Worm (Caenorhabditis elegans) whole organism, L1 larva: ENCODE results near the gene F41G3.19.
"Not testable (repeated sequence)": the region's sequence is repeated elsewhere in the genome, so short reads cannot be mapped to it uniquely, and the experiment has no call there.

Source experiments
- F16B12.6 ChIP-seq: fragments of 150-350 bp; optimal IDR thresholded peaks from 2 replicates; lab custom pipeline; 2014; ENCODE audit warnings: missing biosample characterization, missing genetic modification characterization
- aha-1 ChIP-seq: fragments of 150-350 bp; optimal IDR thresholded peaks from 2 replicates; lab custom pipeline; 2014; ENCODE audit warnings: missing biosample characterization, missing genetic modification characterization
- alr-1 ChIP-seq: fragments of 200-800 bp; sonication (Bioruptor generic); optimal IDR thresholded peaks from 2 replicates; lab custom pipeline; 2018; ENCODE audit warnings: borderline replicate concordance, mild to moderate bottlenecking, missing genetic modification characterization, missing compliant biosample characterization
- aly-2 ChIP-seq: fragments of 150-350 bp; optimal IDR thresholded peaks from 2 replicates; lab custom pipeline; 2014; ENCODE audit warnings: missing biosample characterization, missing genetic modification characterization
- ama-1 ChIP-seq: fragments of 150-350 bp; optimal IDR thresholded peaks from 2 replicates; lab custom pipeline; 2014
- blmp-1 ChIP-seq: fragments of 150-350 bp; optimal IDR thresholded peaks from 2 replicates; lab custom pipeline; 2014; ENCODE audit warnings: missing biosample characterization, missing genetic modification characterization
- ceh-82 ChIP-seq, 3 experiments: fragments of 150-350 bp in 1 of 3; sonication (generic microtip) in 2 of 3; optimal IDR thresholded peaks; 2 replicates each; lab custom pipeline; 2014 to 2017; ENCODE audit warnings: missing biosample characterization in 3 of 3, missing genetic modification characterization in 3 of 3
- ceh-88 ChIP-seq: fragments of 200-800 bp; sonication (Bioruptor generic); IDR thresholded peaks from 2 replicates; pipeline ENCODE4 v1.3.6; 2022; ENCODE audit warnings: missing genetic modification characterization, missing compliant biosample characterization
- dsc-1 ChIP-seq: sonication (generic microtip); optimal IDR thresholded peaks from 2 replicates; lab custom pipeline; 2016; ENCODE audit warnings: mild to moderate bottlenecking, missing genetic modification characterization, missing compliant biosample characterization
- efl-1 ChIP-seq, 4 experiments: fragments of 150-350 bp; optimal IDR thresholded peaks in 3 of 4; peaks in 1 of 4; 1 replicate in 1 of 4; 2 replicates in 3 of 4; lab custom pipeline; 2014; ENCODE audit warnings: missing biosample characterization in 2 of 4, missing genetic modification characterization in 2 of 4, missing genetic modification reagents in 2 of 4
- egl-13 ChIP-seq: sonication (generic microtip); optimal IDR thresholded peaks from 2 replicates; lab custom pipeline; 2016; ENCODE audit warnings: missing genotype, missing genetic modification reagents, missing genetic modification characterization, missing compliant biosample characterization
- egl-27 ChIP-seq, 2 experiments: fragments of 150-350 bp in 1 of 2; sonication (generic microtip); optimal IDR thresholded peaks; 3 replicates each; lab custom pipeline; 2017 to 2018; ENCODE audit warnings: missing biosample characterization in 2 of 2, missing genetic modification characterization in 2 of 2, missing genetic modification reagents in 2 of 2
- ets-5 ChIP-seq: fragments of 200-800 bp; sonication (Bioruptor generic); IDR thresholded peaks from 2 replicates; pipeline ENCODE4 v1.3.6; 2022; ENCODE audit warnings: missing genetic modification characterization, missing compliant biosample characterization
- fkh-10 ChIP-seq: sonication (generic microtip); optimal IDR thresholded peaks from 2 replicates; lab custom pipeline; 2017; ENCODE audit warnings: missing biosample characterization, missing genetic modification reagents, missing genetic modification characterization
- fkh-4 ChIP-seq: sonication (generic microtip); optimal IDR thresholded peaks from 2 replicates; lab custom pipeline; 2016; ENCODE audit warnings: missing compliant biosample characterization, missing genetic modification characterization, borderline replicate concordance
- fos-1 ChIP-seq: fragments of 150-350 bp; optimal IDR thresholded peaks from 2 replicates; lab custom pipeline; 2014; ENCODE audit warnings: missing biosample characterization, missing genetic modification characterization
- lin-14 ChIP-seq: fragments of 200-800 bp; sonication (Bioruptor generic); optimal IDR thresholded peaks from 2 replicates; lab custom pipeline; 2018; ENCODE audit warnings: mild to moderate bottlenecking, missing genetic modification characterization, moderate library complexity, missing compliant biosample characterization
- lin-39 ChIP-seq: fragments of 150-350 bp; optimal IDR thresholded peaks from 2 replicates; lab custom pipeline; 2014; ENCODE audit warnings: missing biosample characterization, missing genetic modification reagents, missing genetic modification characterization
- lir-3 ChIP-seq: sonication (generic microtip); optimal IDR thresholded peaks from 2 replicates; lab custom pipeline; 2016; ENCODE audit warnings: mild to moderate bottlenecking, missing genetic modification characterization, moderate library complexity, missing compliant biosample characterization; ENCODE audit not compliant: poor library complexity
- mef-2 ChIP-seq: fragments of 150-350 bp; optimal IDR thresholded peaks from 2 replicates; lab custom pipeline; 2014; ENCODE audit warnings: missing biosample characterization, missing genetic modification characterization
- mep-1 ChIP-seq: fragments of 150-350 bp; optimal IDR thresholded peaks from 2 replicates; lab custom pipeline; 2014; ENCODE audit warnings: missing biosample characterization, missing genetic modification characterization
- nhr-28 ChIP-seq: fragments of 150-350 bp; optimal IDR thresholded peaks from 2 replicates; lab custom pipeline; 2014; ENCODE audit warnings: missing biosample characterization, missing genetic modification characterization
- nhr-77 ChIP-seq: fragments of 150-350 bp; optimal IDR thresholded peaks from 2 replicates; lab custom pipeline; 2014; ENCODE audit warnings: missing biosample characterization, missing genetic modification characterization
- nhr-84 ChIP-seq: sonication (generic microtip); optimal IDR thresholded peaks from 2 replicates; lab custom pipeline; 2017; ENCODE audit warnings: missing biosample characterization, missing genetic modification characterization
- nhr-90 ChIP-seq: sonication (generic microtip); optimal IDR thresholded peaks from 2 replicates; lab custom pipeline; 2016; ENCODE audit warnings: mild to moderate bottlenecking, missing genetic modification characterization, missing compliant biosample characterization; ENCODE audit not compliant: poor library complexity
- pqm-1 ChIP-seq: sonication (generic microtip); optimal IDR thresholded peaks from 3 replicates; lab custom pipeline; 2017; ENCODE audit warnings: missing biosample characterization, missing genetic modification characterization
- skn-1 ChIP-seq: fragments of 150-350 bp; optimal IDR thresholded peaks from 2 replicates; lab custom pipeline; 2014; ENCODE audit warnings: missing biosample characterization, missing genetic modification characterization
- snpc-4 ChIP-seq: fragments of 150-350 bp; optimal IDR thresholded peaks from 2 replicates; lab custom pipeline; 2014; ENCODE audit warnings: missing biosample characterization, missing genetic modification characterization
- sox-4 ChIP-seq: sonication (generic microtip); optimal IDR thresholded peaks from 2 replicates; lab custom pipeline; 2016; ENCODE audit warnings: missing genetic modification characterization, missing compliant biosample characterization
- sptf-1 ChIP-seq: fragments of 150-350 bp; optimal IDR thresholded peaks from 2 replicates; lab custom pipeline; 2014; ENCODE audit warnings: missing biosample characterization, missing genetic modification characterization
- sup-37 ChIP-seq: fragments of 200-800 bp; sonication (Bioruptor generic); optimal IDR thresholded peaks from 2 replicates; lab custom pipeline; 2018; ENCODE audit warnings: mild to moderate bottlenecking, missing genetic modification characterization, missing compliant biosample characterization
- tbx-2 ChIP-seq: sonication (generic microtip); optimal IDR thresholded peaks from 2 replicates; lab custom pipeline; 2016; ENCODE audit warnings: missing genetic modification characterization, missing compliant biosample characterization
- unc-30 ChIP-seq: sonication (generic microtip); optimal IDR thresholded peaks from 2 replicates; lab custom pipeline; 2017; ENCODE audit warnings: missing biosample characterization, missing genetic modification characterization
- unc-86 ChIP-seq: sonication (generic microtip); optimal IDR thresholded peaks from 2 replicates; lab custom pipeline; 2016; ENCODE audit warnings: missing genetic modification characterization, missing compliant biosample characterization
- xbp-1 ChIP-seq: sonication (generic microtip); optimal IDR thresholded peaks from 2 replicates; lab custom pipeline; 2016; ENCODE audit warnings: missing genetic modification characterization, missing compliant biosample characterization
- zag-1 ChIP-seq: fragments of 150-350 bp; optimal IDR thresholded peaks from 2 replicates; lab custom pipeline; 2014; ENCODE audit warnings: missing biosample characterization, missing genetic modification characterization
- zip-4 ChIP-seq: fragments of 200-800 bp; sonication (Bioruptor generic); optimal IDR thresholded peaks from 2 replicates; lab custom pipeline; 2018; ENCODE audit warnings: mild to moderate bottlenecking, missing genetic modification characterization, moderate library complexity, missing compliant biosample characterization
- ztf-4 ChIP-seq: fragments of 150-350 bp; optimal IDR thresholded peaks from 2 replicates; lab custom pipeline; 2014; ENCODE audit warnings: missing biosample characterization, missing genetic modification characterization

F41G3.19 gene

ce11 chrII:6776418-6777034 lies 24.6 kb upstream of the F41G3.19 start, which contains the start of gene ssup-72 (continued):
- peak; percentile 87 for TF ChIP-seq nhr-90 (tag; lab: Kevin White, UChicago)
- no peak for TF ChIP-seq mef-2 (tag; lab: Kevin White, UChicago)
- TF ChIP-seq zag-1 = no peak
- TF ChIP-seq nhr-84 (tag; lab: Kevin White, UChicago) = no peak
- peak; percentile 81 for TF ChIP-seq dsc-1 (tag; lab: Kevin White, UChicago)
- no peak for TF ChIP-seq pqm-1 (tag; lab: Kevin White, UChicago)
- no peak for TF ChIP-seq F16B12.6 (tag; lab: Kevin White, UChicago)
- TF ChIP-seq tbx-2 (tag; lab: Kevin White, UChicago) = peak; percentile 84
- TF ChIP-seq fkh-4 (tag; lab: Kevin White, UChicago) = peak; percentile 86
- no peak for TF ChIP-seq aha-1 (tag; lab: Kevin White, UChicago)
- TF ChIP-seq ama-1 (lab: Kevin White, UChicago) = no peak
- no peak for TF ChIP-seq ets-5 (GFP tag; lab: Robert Waterston, UW)
- no peak for TF ChIP-seq lin-39 (tag; lab: Kevin White, UChicago)
- TF ChIP-seq sox-4 (tag; lab: Kevin White, UChicago) = peak; percentile 83
- TF ChIP-seq sptf-1 (tag; lab: Kevin White, UChicago) = no peak
- TF ChIP-seq alr-1 (tag; lab: Kevin White, UChicago) = no peak
- peak; percentile 84 for TF ChIP-seq mep-1
- TF ChIP-seq blmp-1 (tag; lab: Kevin White, UChicago) = peak; percentile 25
- TF ChIP-seq aly-2 (tag; lab: Kevin White, UChicago) = peak; percentile 4
- TF ChIP-seq ceh-82 (tag; optimal IDR thresholded peaks at IDR 0.05; lab: Kevin White, UChicago) = peak; percentile 18 to 61 (median 24)
- peak; percentile 41 for TF ChIP-seq snpc-4 (tag; lab: Kevin White, UChicago)
- peak; percentile 78 for TF ChIP-seq xbp-1 (tag; lab: Kevin White, UChicago)
- no peak for TF ChIP-seq unc-30 (tag; lab: Kevin White, UChicago)
- TF ChIP-seq skn-1 (tag; lab: Kevin White, UChicago) = peak; percentile 45
- TF ChIP-seq efl-1 (optimal IDR thresholded peaks at IDR 0.05; lab: Kevin White, UChicago) = peak; percentile 27 to 87
- peak; percentile 87 to 98 for TF ChIP-seq efl-1 (GFP tag; optimal IDR thresholded peaks at IDR 0.05 in 1 of 2; lab: Kevin White, UChicago)
- TF ChIP-seq nhr-77 (tag; lab: Kevin White, UChicago) = peak; percentile 15
- no peak for TF ChIP-seq nhr-28
- TF ChIP-seq lir-3 (tag; lab: Kevin White, UChicago) = peak; percentile 94
- peak; percentile 62; the same call in 1 of the 2 replicates for TF ChIP-seq ceh-88 (GFP tag; lab: Robert Waterston, UW)
- TF ChIP-seq egl-27 (tag; optimal IDR thresholded peaks at IDR 0.05; lab: Kevin White, UChicago) = no peak
- peak; percentile 45 for TF ChIP-seq sup-37 (GFP tag; lab: Kevin White, UChicago)
- peak; percentile 77 for TF ChIP-seq unc-86 (tag; lab: Kevin White, UChicago)
- peak; percentile 86 for TF ChIP-seq egl-13 (tag; lab: Kevin White, UChicago)

- not testable (repeated sequence) for TF ChIP-seq zag-1; ztf-4 (tag; lab: Kevin White, UChicago); zip-4 (GFP tag; lab: Kevin White, UChicago)
These were observed 23.1 kb upstream of the F41G3.19 start, which contains the start of gene agr-1 for ce11 chrII:6775076-6775475. agr-1 (minus strand) TSS chrII:6775176.

DNA sequence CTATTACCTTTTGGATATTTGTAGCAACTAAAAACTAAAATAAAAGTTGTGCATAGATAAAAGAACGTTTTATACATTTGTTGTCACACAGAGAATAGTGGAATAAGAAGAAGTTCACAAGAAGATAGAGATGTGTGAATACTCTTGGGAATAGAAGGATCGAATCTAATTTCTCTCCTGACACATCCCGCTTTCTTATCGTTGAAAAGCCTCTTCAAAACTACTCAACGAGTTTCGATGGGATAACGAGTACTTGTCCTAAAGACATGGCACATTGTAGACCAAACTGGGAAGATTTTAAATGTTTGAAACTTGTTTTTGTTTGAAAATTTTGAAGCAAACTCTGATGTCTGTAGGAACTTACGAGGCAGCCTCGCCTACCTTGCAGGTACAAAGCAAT lies 20.6 kb upstream of the F41G3.19 start:
- no peak for TF ChIP-seq fos-1 (tag; lab: Kevin White, UChicago)
- no peak for TF ChIP-seq sptf-1 (tag; lab: Kevin White, UChicago)
- no peak for TF ChIP-seq lir-3 (tag; lab: Kevin White, UChicago)
- no peak for TF ChIP-seq egl-13 (tag; lab: Kevin White, UChicago)
- TF ChIP-seq lin-14 (GFP tag; lab: Kevin White, UChicago) = peak; percentile 47
- TF ChIP-seq fkh-10 (GFP tag; lab: Kevin White, UChicago) = peak; percentile 32
- TF ChIP-seq zag-1 = no peak
